Fruit fly (Drosophila melanogaster) whole organism, embryonic: ENCODE results near the gene CG4962.

Source experiments
- Abd-B ChIP-seq: fragments of 200-800 bp; sonication (Bioruptor generic); optimal IDR thresholded peaks from 2 replicates; lab custom pipeline; 2018; ENCODE audit warnings: missing biosample characterization, mild to moderate bottlenecking, missing genetic modification characterization, moderate library complexity
- Blimp-1 ChIP-seq: fragments of 200-800 bp; sonication (Bioruptor generic); optimal IDR thresholded peaks from 3 replicates; lab custom pipeline; 2018; ENCODE audit warnings: missing biosample characterization, missing genetic modification characterization, mild to moderate bottlenecking, moderate library complexity, missing genetic modification reagents
- C15 ChIP-seq: fragments of 200-800 bp; sonication (Bioruptor generic); IDR thresholded peaks from 3 replicates; pipeline ENCODE4 v1.3.6; 2022; ENCODE audit warnings: missing biosample characterization, missing genetic modification characterization
- CG10366 ChIP-seq: fragments of 200-800 bp; sonication (Bioruptor generic); IDR thresholded peaks from 2 replicates; pipeline ENCODE4 v1.3.6; 2022; ENCODE audit warnings: missing biosample characterization, missing genetic modification characterization
- CG11504 ChIP-seq: fragments of 200-800 bp; sonication (Bioruptor generic); optimal IDR thresholded peaks from 3 replicates; lab custom pipeline; 2019; ENCODE audit warnings: missing biosample characterization, mild to moderate bottlenecking, missing genetic modification characterization, moderate library complexity
- CG12104 ChIP-seq: fragments of 200-800 bp; sonication (Bioruptor generic); optimal IDR thresholded peaks from 3 replicates; lab custom pipeline; 2016; ENCODE audit warnings: missing biosample characterization, missing genetic modification characterization
- CG12299 ChIP-seq: fragments of 200-800 bp; sonication (Bioruptor generic); optimal IDR thresholded peaks from 2 replicates; lab custom pipeline; 2018; ENCODE audit warnings: missing biosample characterization, mild to moderate bottlenecking, missing genetic modification characterization
- CG12659 ChIP-seq: fragments of 200-800 bp; sonication (Bioruptor generic); optimal IDR thresholded peaks from 3 replicates; lab custom pipeline; 2017; ENCODE audit warnings: mild to moderate bottlenecking, missing biosample characterization, missing genetic modification reagents, missing genetic modification characterization
- CG13123 ChIP-seq: fragments of 200-800 bp; sonication (Bioruptor generic); optimal IDR thresholded peaks from 2 replicates; lab custom pipeline; 2016; ENCODE audit warnings: missing biosample characterization, missing genetic modification characterization
- CG13287 ChIP-seq: fragments of 200-800 bp; sonication (Bioruptor generic); IDR thresholded peaks from 2 replicates; pipeline ENCODE4 v1.3.6; 2022; ENCODE audit warnings: missing biosample characterization, missing genetic modification characterization; ENCODE audit not compliant: partially characterized antibody
- CG13424 ChIP-seq: fragments of 200-800 bp; sonication (Bioruptor generic); optimal IDR thresholded peaks from 2 replicates; lab custom pipeline; 2019; ENCODE audit warnings: missing biosample characterization, mild to moderate bottlenecking, missing genetic modification characterization, moderate library complexity
- CG2712 ChIP-seq: fragments of 200-800 bp; optimal IDR thresholded peaks from 3 replicates; lab custom pipeline; 2019; ENCODE audit warnings: missing biosample characterization, mild to moderate bottlenecking, missing genetic modification characterization, moderate library complexity
- CG3065 ChIP-seq: fragments of 200-800 bp; sonication (Bioruptor generic); optimal IDR thresholded peaks from 2 replicates; lab custom pipeline; 2016; ENCODE audit warnings: missing biosample characterization, missing genetic modification characterization
- CG33557 ChIP-seq: fragments of 200-800 bp; sonication (Bioruptor generic); optimal IDR thresholded peaks from 2 replicates; lab custom pipeline; 2019; ENCODE audit warnings: missing biosample characterization, mild to moderate bottlenecking, missing genetic modification characterization, moderate library complexity
- CG3726 ChIP-seq: fragments of 200-800 bp; sonication (Bioruptor generic); IDR thresholded peaks from 3 replicates; pipeline ENCODE4, ENCODE4 v1.3.6; 2022; ENCODE audit warnings: missing biosample characterization, missing genetic modification characterization
- CG7271 ChIP-seq: fragments of 200-800 bp; sonication (Bioruptor generic); optimal IDR thresholded peaks from 2 replicates; lab custom pipeline; 2018; ENCODE audit warnings: missing biosample characterization, mild to moderate bottlenecking, missing genetic modification characterization, moderate library complexity
- CG7556 ChIP-seq: fragments of 200-800 bp; sonication (Bioruptor generic); optimal IDR thresholded peaks from 2 replicates; lab custom pipeline; 2017; ENCODE audit warnings: missing biosample characterization, mild to moderate bottlenecking, missing genetic modification characterization
- CG8281 ChIP-seq: fragments of 200-800 bp; sonication (Bioruptor generic); optimal IDR thresholded peaks from 2 replicates; lab custom pipeline; 2018; ENCODE audit warnings: missing biosample characterization, mild to moderate bottlenecking, missing genetic modification characterization, moderate library complexity
- CG9215 ChIP-seq: fragments of 200-800 bp; sonication (Bioruptor generic); IDR thresholded peaks from 2 replicates; pipeline ENCODE4 v1.3.6; 2022; ENCODE audit warnings: missing biosample characterization, missing genetic modification characterization
- Dbx ChIP-seq: fragments of 200-800 bp; sonication (Bioruptor generic); IDR thresholded peaks from 3 replicates; pipeline ENCODE4 v1.3.6; 2022; ENCODE audit warnings: missing biosample characterization, missing genetic modification characterization
- Dfd ChIP-seq, 2 experiments: fragments of >200 bp; optimal IDR thresholded peaks; 2 replicates each; lab custom pipeline; 2017; ENCODE audit warnings: missing biosample characterization in 2 of 2, missing genetic modification characterization in 2 of 2
- ERR ChIP-seq: fragments of 200-800 bp; sonication (Bioruptor generic); optimal IDR thresholded peaks from 2 replicates; lab custom pipeline; 2016; ENCODE audit warnings: missing biosample characterization, missing genetic modification characterization
- H2.0 ChIP-seq: fragments of 200-800 bp; sonication (Bioruptor generic); IDR thresholded peaks from 2 replicates; pipeline ENCODE4 v1.3.6; 2022; ENCODE audit warnings: missing biosample characterization, missing genetic modification characterization
- Hey ChIP-seq: fragments of 200-800 bp; sonication (Bioruptor generic); optimal IDR thresholded peaks from 3 replicates; lab custom pipeline; 2018; ENCODE audit warnings: missing biosample characterization, mild to moderate bottlenecking, missing genetic modification characterization
- Nf-YA ChIP-seq: fragments of 200-800 bp; sonication (Bioruptor generic); IDR thresholded peaks from 2 replicates; pipeline ENCODE4 v1.3.6; 2022; ENCODE audit warnings: missing biosample characterization, missing genetic modification characterization
- Optix ChIP-seq: fragments of 200-800 bp; sonication (Bioruptor generic); IDR thresholded peaks from 3 replicates; pipeline ENCODE4 v1.3.6; 2022; ENCODE audit warnings: missing biosample characterization, missing genetic modification characterization
- Rfx ChIP-seq: fragments of 200-800 bp; sonication (Bioruptor generic); IDR thresholded peaks from 2 replicates; pipeline ENCODE4 v1.3.6; 2022; ENCODE audit warnings: missing biosample characterization, missing genetic modification characterization
- Sin3A ChIP-seq: fragments of >200 bp; optimal IDR thresholded peaks from 2 replicates; lab custom pipeline; 2018
- Trl ChIP-seq, 3 experiments: fragments of >200 bp in 2 of 3; fragments of 200-800 bp in 1 of 3; sonication (Bioruptor generic) in 1 of 3; optimal IDR thresholded peaks; 2 replicates in 1 of 3; 3 replicates in 2 of 3; lab custom pipeline; 2016 to 2017; ENCODE audit warnings: missing biosample characterization in 1 of 3, missing genetic modification characterization in 1 of 3
- Vsx1 ChIP-seq: fragments of 200-800 bp; sonication (Bioruptor generic); optimal IDR thresholded peaks from 2 replicates; lab custom pipeline; 2017; ENCODE audit warnings: missing biosample characterization, mild to moderate bottlenecking, missing genetic modification characterization, missing genetic modification reagents
- bbx ChIP-seq: fragments of 200-800 bp; sonication (Bioruptor generic); IDR thresholded peaks from 2 replicates; pipeline ENCODE4 v1.3.6; 2022; ENCODE audit warnings: missing biosample characterization, missing genetic modification characterization; ENCODE audit not compliant: partially characterized antibody
- corto ChIP-seq: fragments of 200-800 bp; sonication (Bioruptor generic); optimal IDR thresholded peaks from 2 replicates; lab custom pipeline; 2016; ENCODE audit warnings: missing biosample characterization, mild to moderate bottlenecking, missing genetic modification characterization, moderate library complexity
- da ChIP-seq: fragments of 200-800 bp; sonication (Bioruptor generic); optimal IDR thresholded peaks from 2 replicates; lab custom pipeline; 2016; ENCODE audit warnings: missing biosample characterization, missing genetic modification characterization
- dm ChIP-seq: fragments of 200-800 bp; sonication (Bioruptor generic); optimal IDR thresholded peaks from 3 replicates; lab custom pipeline; 2016; ENCODE audit warnings: missing biosample characterization, missing genetic modification characterization
- ewg ChIP-seq: fragments of 200-800 bp; sonication (Bioruptor generic); optimal IDR thresholded peaks from 3 replicates; lab custom pipeline; 2017; ENCODE audit warnings: mild to moderate bottlenecking, missing biosample characterization, missing genetic modification reagents, missing genetic modification characterization
- gcm2 ChIP-seq: fragments of 200-800 bp; sonication (Bioruptor generic); optimal IDR thresholded peaks from 2 replicates; lab custom pipeline; 2016; ENCODE audit warnings: missing biosample characterization, missing genetic modification characterization
- hbn ChIP-seq: fragments of 200-800 bp; sonication (Bioruptor generic); IDR thresholded peaks from 2 replicates; pipeline ENCODE4 v1.3.6; 2022; ENCODE audit warnings: missing biosample characterization, missing genetic modification characterization; ENCODE audit not compliant: partially characterized antibody
- hkb ChIP-seq, 2 experiments: fragments of 200-800 bp in 1 of 2; fragments of >200 bp in 1 of 2; sonication (Bioruptor generic) in 1 of 2; IDR thresholded peaks in 1 of 2; optimal IDR thresholded peaks in 1 of 2; 2 replicates each; pipeline versions ENCODE4 v1.3.6 to Lab custom; 2017 to 2022; ENCODE audit warnings: missing biosample characterization in 1 of 2, missing genetic modification characterization in 1 of 2
- luna ChIP-seq: fragments of 200-800 bp; sonication (Bioruptor generic); optimal IDR thresholded peaks from 2 replicates; lab custom pipeline; 2016; ENCODE audit warnings: missing biosample characterization, missing genetic modification characterization
- otp ChIP-seq: fragments of 200-800 bp; sonication (Bioruptor generic); IDR thresholded peaks from 3 replicates; pipeline ENCODE4, ENCODE4 v1.3.6; 2022; ENCODE audit warnings: missing biosample characterization, missing genetic modification characterization
- pb ChIP-seq: fragments of 200-800 bp; sonication (Bioruptor generic); optimal IDR thresholded peaks from 3 replicates; lab custom pipeline; 2016; ENCODE audit warnings: missing biosample characterization, missing genetic modification characterization
- sna ChIP-seq: fragments of 200-800 bp; sonication (Bioruptor generic); IDR thresholded peaks from 2 replicates; pipeline ENCODE4 v1.3.6; 2022; ENCODE audit warnings: missing biosample characterization, missing genetic modification characterization; ENCODE audit not compliant: partially characterized antibody
- tgo ChIP-seq: fragments of 200-800 bp; sonication (Bioruptor generic); IDR thresholded peaks from 3 replicates; pipeline ENCODE4 v1.3.6; 2022; ENCODE audit warnings: missing biosample characterization, missing genetic modification characterization
- tna ChIP-seq: fragments of 200-800 bp; sonication (Bioruptor generic); IDR thresholded peaks from 2 replicates; pipeline ENCODE4 v1.3.6; 2022; ENCODE audit warnings: missing biosample characterization, missing genetic modification characterization; ENCODE audit not compliant: partially characterized antibody
- toy ChIP-seq: fragments of 200-800 bp; sonication (Bioruptor generic); IDR thresholded peaks from 2 replicates; pipeline ENCODE4 v1.3.6; 2022; ENCODE audit warnings: missing biosample characterization, missing genetic modification characterization
- trh ChIP-seq: fragments of 200-800 bp; sonication (Bioruptor generic); optimal IDR thresholded peaks from 2 replicates; lab custom pipeline; 2016; ENCODE audit warnings: missing biosample characterization, missing genetic modification characterization
- z ChIP-seq: fragments of 200-800 bp; sonication (Bioruptor generic); IDR thresholded peaks from 3 replicates; pipeline ENCODE4 v1.3.6; 2022; ENCODE audit warnings: missing biosample characterization, missing genetic modification characterization

The CG4962 gene

dm6 chr3L:16303982-16304381, 8.6 kb upstream of the CG4962 start, which contains the start of gene CG43249:
Gene CG43249 (plus strand): TSS chr3L:16304282.
- no peak for TF ChIP-seq corto (GFP tag; lab: Kevin White, UChicago)
- no peak for TF ChIP-seq Trl (optimal IDR thresholded peaks at IDR 0.05; lab: Kevin White, UChicago)
- TF ChIP-seq Trl (GFP tag; optimal IDR thresholded peaks at IDR 0.05; lab: Kevin White, UChicago): no peak
- no peak for TF ChIP-seq Optix
- TF ChIP-seq otp (GFP tag; lab: Robert Waterston, UW): no peak
- TF ChIP-seq Dfd (GFP tag; optimal IDR thresholded peaks at IDR 0.05; lab: Kevin White, UChicago): no peak
- TF ChIP-seq hkb (optimal IDR thresholded peaks at IDR 0.05; lab: Kevin White, UChicago): no peak
- no peak for TF ChIP-seq hkb (GFP tag; IDR thresholded peaks at IDR 0.05; lab: Robert Waterston, UW)
- TF ChIP-seq CG12299 (tag; lab: Kevin White, UChicago): no peak
- TF ChIP-seq bbx (GFP tag; lab: Robert Waterston, UW): no peak
- no peak for TF ChIP-seq sna (GFP tag; lab: Robert Waterston, UW)
- TF ChIP-seq Dbx (GFP tag; lab: Robert Waterston, UW): no peak
- no peak for TF ChIP-seq pb
- no peak for TF ChIP-seq CG12104 (GFP tag; lab: Kevin White, UChicago)
- no peak for TF ChIP-seq dm (GFP tag; lab: Kevin White, UChicago)
- no peak for TF ChIP-seq toy (GFP tag; lab: Robert Waterston, UW)
- no peak for TF ChIP-seq CG3065 (GFP tag; lab: Kevin White, UChicago)
- TF ChIP-seq Nf-YA (GFP tag; lab: Robert Waterston, UW): no peak

dm6 chr3L:16303078-16303477, 7.7 kb upstream of the CG4962 start, which contains the start of gene CG13044:
Gene CG13044 (minus strand): TSS chr3L:16303178.
- TF ChIP-seq Blimp-1 (GFP tag; lab: Kevin White, UChicago) (peak; percentile 16), CG10366 (GFP tag; lab: Robert Waterston, UW) (no peak)

dm6 chr3L:16301153-16301552, 5.8 kb upstream of the CG4962 start, which contains the start of gene CG4982:
Gene CG4982 (plus strand): TSS chr3L:16301453.
- TF ChIP-seq CG9215 (GFP tag; lab: Robert Waterston, UW) (no peak), C15 (GFP tag; lab: Robert Waterston, UW) (no peak), otp (GFP tag; lab: Robert Waterston, UW) (no peak), CG13123 (GFP tag; lab: Kevin White, UChicago) (no peak), da (no peak), CG13424 (no peak), ERR (no peak), CG8281 (no peak), CG3726 (GFP tag; lab: Robert Waterston, UW) (no peak)

dm6 chr3L:16291678-16292077, 3.7 kb downstream of the CG4962 start:
- no peak for TF ChIP-seq CG7556 (GFP tag; lab: Kevin White, UChicago)
- no peak for TF ChIP-seq ewg
- TF ChIP-seq Rfx: no peak
- TF ChIP-seq H2.0 (GFP tag; lab: Robert Waterston, UW): no peak
- TF ChIP-seq hbn (GFP tag; lab: Robert Waterston, UW): no peak
- TF ChIP-seq Hey: no peak
- no peak for TF ChIP-seq CG2712 (tag; lab: Kevin White, UChicago)
- no peak for TF ChIP-seq CG12659 (GFP tag; lab: Kevin White, UChicago)
- no peak for TF ChIP-seq tna (GFP tag; lab: Robert Waterston, UW)
- peak; percentile 49 for TF ChIP-seq Vsx1 (GFP tag; lab: Kevin White, UChicago)
- no peak for TF ChIP-seq gcm2 (GFP tag; lab: Kevin White, UChicago)
- no peak for TF ChIP-seq CG33557 (GFP tag; lab: Kevin White, UChicago)
- no peak for TF ChIP-seq tgo (GFP tag; lab: Robert Waterston, UW)
- TF ChIP-seq Sin3A: no peak
- TF ChIP-seq luna (GFP tag; lab: Kevin White, UChicago): no peak
- 0 out of 3 replicates have a peak, but pooled peaks have one; percentile 17 for TF ChIP-seq z (GFP tag; lab: Robert Waterston, UW)
- no peak for TF ChIP-seq CG7271 (tag; lab: Kevin White, UChicago)
- TF ChIP-seq trh (GFP tag; lab: Kevin White, UChicago): no peak
- TF ChIP-seq Abd-B (GFP tag; lab: Kevin White, UChicago): peak; percentile 11
- peak; percentile 10; the same call in 1 of the 2 replicates for TF ChIP-seq CG13287
- TF ChIP-seq CG11504 (tag; lab: Kevin White, UChicago): no peak
